Worm (Caenorhabditis elegans) whole organism, mixed stage, embryonic: ENCODE measurements around the gene lgc-6.

ENCODE experiments used
- ceh-39 ChIP-seq: fragments of 150-350 bp; optimal IDR thresholded peaks from 2 replicates; lab custom pipeline; 2014; ENCODE audit warnings: missing biosample characterization, missing genetic modification characterization
- elt-1 ChIP-seq: sonication (generic microtip); optimal IDR thresholded peaks from 2 replicates; lab custom pipeline; 2017; ENCODE audit warnings: missing genetic modification characterization, mild to moderate bottlenecking, missing compliant biosample characterization, antibody characterized with exemption, moderate library complexity, borderline replicate concordance; ENCODE audit not compliant: insufficient read depth
- lin-13 ChIP-seq: fragments of 150-350 bp; optimal IDR thresholded peaks from 2 replicates; lab custom pipeline; 2014; ENCODE audit warnings: missing biosample characterization, missing genetic modification characterization
- lsy-2 ChIP-seq: fragments of 150-350 bp; optimal IDR thresholded peaks from 2 replicates; lab custom pipeline; 2014; ENCODE audit warnings: missing biosample characterization, missing genetic modification characterization
- mep-1 ChIP-seq: fragments of 150-350 bp; optimal IDR thresholded peaks from 2 replicates; lab custom pipeline; 2017; ENCODE audit warnings: missing biosample characterization, missing genetic modification reagents, missing genetic modification characterization, inconsistent platforms
- nhr-12 ChIP-seq: fragments of 150-350 bp; optimal IDR thresholded peaks from 2 replicates; lab custom pipeline; 2014; ENCODE audit warnings: missing biosample characterization, missing genetic modification characterization
- nhr-2 ChIP-seq: fragments of 150-350 bp; optimal IDR thresholded peaks from 2 replicates; lab custom pipeline; 2014; ENCODE audit warnings: missing biosample characterization, missing genetic modification characterization
- nhr-237 ChIP-seq: fragments of 150-350 bp; optimal IDR thresholded peaks from 2 replicates; lab custom pipeline; 2014; ENCODE audit warnings: missing biosample characterization, missing genetic modification characterization
- nhr-28 ChIP-seq: fragments of 150-350 bp; optimal IDR thresholded peaks from 2 replicates; lab custom pipeline; 2014; ENCODE audit warnings: missing biosample characterization, missing genetic modification characterization
- pha-4 ChIP-seq: fragments of 150-350 bp; optimal IDR thresholded peaks from 2 replicates; lab custom pipeline; 2018; ENCODE audit warnings: missing biosample characterization, missing genetic modification reagents, missing genetic modification characterization
- snpc-4 ChIP-seq: fragments of 150-350 bp; optimal IDR thresholded peaks from 2 replicates; lab custom pipeline; 2014; ENCODE audit warnings: missing biosample characterization, missing genetic modification characterization
- unc-120 ChIP-seq: sonication (generic microtip); optimal IDR thresholded peaks from 2 replicates; lab custom pipeline; 2017; ENCODE audit warnings: missing genetic modification characterization, missing compliant biosample characterization; ENCODE audit not compliant: poor library complexity, severe bottlenecking
- unc-62 ChIP-seq: fragments of 150-350 bp; optimal IDR thresholded peaks from 2 replicates; lab custom pipeline; 2014; ENCODE audit warnings: missing biosample characterization, missing genetic modification reagents, missing genetic modification characterization
- zip-8 ChIP-seq: fragments of 150-350 bp; optimal IDR thresholded peaks from 2 replicates; lab custom pipeline; 2014; ENCODE audit warnings: missing biosample characterization, missing genetic modification characterization

ce11 chrIV:8354572-8354971 is 14.8 kb downstream of the lgc-6 start, which contains the start of gene F17E9.3:
- TF ChIP-seq nhr-237 (tag; lab: Kevin White, UChicago) (no peak), mep-1 (tag; lab: Kevin White, UChicago) (no peak), unc-120 (tag; lab: Kevin White, UChicago) (no peak), nhr-28 (tag; lab: Kevin White, UChicago) (no peak), snpc-4 (tag; lab: Kevin White, UChicago) (no peak), unc-62 (no peak), nhr-12 (tag; lab: Kevin White, UChicago) (no peak), zip-8 (tag; lab: Kevin White, UChicago) (no peak), pha-4 (tag; lab: Kevin White, UChicago) (no peak), lin-13 (tag; lab: Kevin White, UChicago) (no peak), ceh-39 (tag; lab: Kevin White, UChicago) (no peak), lsy-2 (tag; lab: Kevin White, UChicago) (no peak), elt-1 (tag; lab: Kevin White, UChicago) (no peak), nhr-2 (tag; lab: Kevin White, UChicago) (no peak)
